Worm (Caenorhabditis elegans) whole organism, L4 larva: ENCODE measurements around the gene F52H2.3.

Experiments used
- F44E2.7 ChIP-seq: fragments of 200-800 bp; sonication (Bioruptor generic); IDR thresholded peaks from 2 replicates; pipeline ENCODE4 v2.1.2; 2022; ENCODE audit warnings: missing genetic modification characterization, missing compliant biosample characterization
- F49E8.2 ChIP-seq: sonication (generic microtip); optimal IDR thresholded peaks from 2 replicates; lab custom pipeline; 2016; ENCODE audit warnings: missing compliant biosample characterization, mild to moderate bottlenecking, missing genetic modification characterization, borderline replicate concordance
- R02D3.7 ChIP-seq: fragments of 150-350 bp; sonication (generic microtip); optimal IDR thresholded peaks from 3 replicates; lab custom pipeline; 2014; ENCODE audit warnings: missing biosample characterization, missing genetic modification characterization
- Y48G9A.11 ChIP-seq: fragments of 200-800 bp; sonication (Bioruptor generic); IDR thresholded peaks from 2 replicates; pipeline ENCODE4 v1.3.6; 2022; ENCODE audit warnings: missing genetic modification reagents, missing genetic modification characterization, missing compliant biosample characterization
- ZK337.2 ChIP-seq: fragments of 200-800 bp; sonication (Bioruptor generic); IDR thresholded peaks from 2 replicates; pipeline ENCODE4 v1.3.6; 2022; ENCODE audit warnings: missing genetic modification reagents, missing genetic modification characterization, missing compliant biosample characterization
- ZK546.5 ChIP-seq, 2 experiments: sonication (generic microtip); optimal IDR thresholded peaks; 2 replicates each; lab custom pipeline; 2017; ENCODE audit warnings: missing biosample characterization in 2 of 2, missing genetic modification characterization in 2 of 2
- aha-1 ChIP-seq: fragments of 150-350 bp; peaks from one replicate; lab custom pipeline; 2014; ENCODE audit warnings: missing biosample characterization, missing genetic modification characterization
- aly-2 ChIP-seq: sonication (generic microtip); optimal IDR thresholded peaks from 2 replicates; lab custom pipeline; 2018; ENCODE audit warnings: missing biosample characterization, missing genetic modification characterization
- attf-4 ChIP-seq: sonication (generic microtip); optimal IDR thresholded peaks from 3 replicates; lab custom pipeline; 2017; ENCODE audit warnings: missing biosample characterization, missing genetic modification characterization
- ceh-62 ChIP-seq: sonication (generic microtip); optimal IDR thresholded peaks from 2 replicates; lab custom pipeline; 2017; ENCODE audit warnings: missing biosample characterization, missing genetic modification characterization
- ceh-82 ChIP-seq: sonication (generic microtip); optimal IDR thresholded peaks from 2 replicates; lab custom pipeline; 2017; ENCODE audit warnings: missing biosample characterization, missing genetic modification characterization
- ces-1 ChIP-seq: fragments of 150-350 bp; sonication (generic microtip); optimal IDR thresholded peaks from 4 replicates; lab custom pipeline; 2014; ENCODE audit warnings: missing biosample characterization, missing genetic modification reagents, missing genetic modification characterization
- dmd-9 ChIP-seq: fragments of 200-800 bp; sonication (Bioruptor generic); IDR thresholded peaks from 2 replicates; pipeline ENCODE4 v1.3.6; 2022; ENCODE audit warnings: missing genetic modification reagents, missing genetic modification characterization, missing compliant biosample characterization
- dpl-1 ChIP-seq: fragments of 150-350 bp; optimal IDR thresholded peaks from 2 replicates; lab custom pipeline; 2014; ENCODE audit warnings: missing biosample characterization, missing genetic modification reagents, missing genetic modification characterization
- dve-1 ChIP-seq: sonication (generic microtip); optimal IDR thresholded peaks from 2 replicates; lab custom pipeline; 2017; ENCODE audit warnings: antibody characterized with exemption, mild to moderate bottlenecking, missing genetic modification characterization, missing compliant biosample characterization; ENCODE audit not compliant: insufficient read depth
- egl-43 ChIP-seq: fragments of 200-800 bp; sonication (Bioruptor generic); IDR thresholded peaks from 2 replicates; pipeline ENCODE4 v1.3.6; 2022; ENCODE audit warnings: missing genetic modification reagents, missing genetic modification characterization, missing compliant biosample characterization
- fkh-10 ChIP-seq: fragments of 150-350 bp; optimal IDR thresholded peaks from 2 replicates; lab custom pipeline; 2014; ENCODE audit warnings: missing biosample characterization, missing genetic modification reagents, missing genetic modification characterization
- fos-1 ChIP-seq: fragments of 150-350 bp; optimal IDR thresholded peaks from 2 replicates; lab custom pipeline; 2014; ENCODE audit warnings: missing biosample characterization, missing genetic modification characterization
- gei-8 ChIP-seq: fragments of 200-800 bp; sonication (Bioruptor generic); optimal IDR thresholded peaks from 2 replicates; lab custom pipeline; 2018; ENCODE audit warnings: mild to moderate bottlenecking, missing genetic modification characterization, missing compliant biosample characterization
- hlh-11 ChIP-seq: fragments of 200-800 bp; sonication (Bioruptor generic); optimal IDR thresholded peaks from 2 replicates; lab custom pipeline; 2018; ENCODE audit warnings: mild to moderate bottlenecking, missing genetic modification characterization, missing compliant biosample characterization
- hlh-30 ChIP-seq: sonication (generic microtip); optimal IDR thresholded peaks from 2 replicates; lab custom pipeline; 2017; ENCODE audit warnings: antibody characterized with exemption, mild to moderate bottlenecking, missing genetic modification characterization, missing compliant biosample characterization; ENCODE audit not compliant: insufficient read depth
- hmg-1.1 ChIP-seq: fragments of 200-800 bp; sonication (Bioruptor generic); IDR thresholded peaks from 2 replicates; pipeline ENCODE4 v1.3.6; 2022; ENCODE audit warnings: missing genetic modification reagents, missing genetic modification characterization, missing compliant biosample characterization
- jun-1 ChIP-seq: fragments of 150-350 bp; optimal IDR thresholded peaks from 2 replicates; lab custom pipeline; 2014; ENCODE audit warnings: missing biosample characterization, missing genetic modification reagents, missing genetic modification characterization
- lim-7 ChIP-seq: fragments of 200-800 bp; sonication (Bioruptor generic); IDR thresholded peaks from 2 replicates; pipeline ENCODE4 v1.3.6; 2022; ENCODE audit warnings: missing genetic modification characterization, missing compliant biosample characterization
- lin-1 ChIP-seq: fragments of 200-800 bp; sonication (Bioruptor generic); IDR thresholded peaks from 2 replicates; pipeline ENCODE4 v1.3.6; 2022; ENCODE audit warnings: missing genetic modification reagents, missing genetic modification characterization, missing compliant biosample characterization
- lin-13 ChIP-seq: fragments of 150-350 bp; optimal IDR thresholded peaks from 2 replicates; lab custom pipeline; 2014; ENCODE audit warnings: missing biosample characterization, missing genetic modification reagents, missing genetic modification characterization
- madf-9 ChIP-seq: fragments of 200-800 bp; sonication (Bioruptor generic); conservative IDR thresholded peaks from 2 replicates; pipeline ENCODE4 v1.3.6; 2022; ENCODE audit warnings: missing genetic modification reagents, missing genetic modification characterization, missing compliant biosample characterization
- mdl-1 ChIP-seq, 2 experiments: fragments of 150-350 bp in 1 of 2; sonication (generic microtip) in 1 of 2; optimal IDR thresholded peaks; 2 replicates each; lab custom pipeline; 2014 to 2017; ENCODE audit warnings: missing biosample characterization in 2 of 2, missing genetic modification characterization in 2 of 2
- mdt-29 ChIP-seq: fragments of 200-800 bp; sonication (Bioruptor generic); IDR thresholded peaks from 2 replicates; pipeline ENCODE4 v1.3.6; 2022; ENCODE audit warnings: missing genetic modification reagents, missing genetic modification characterization, missing compliant biosample characterization
- mep-1 ChIP-seq: fragments of 150-350 bp; sonication (generic microtip); optimal IDR thresholded peaks from 3 replicates; lab custom pipeline; 2014; ENCODE audit warnings: missing biosample characterization, missing genetic modification characterization
- mes-2 ChIP-seq: sonication (generic microtip); optimal IDR thresholded peaks from 2 replicates; lab custom pipeline; 2016; ENCODE audit warnings: missing genotype, mild to moderate bottlenecking, missing genetic modification characterization, missing compliant biosample characterization; ENCODE audit not compliant: poor library complexity, severe bottlenecking
- mxl-3 ChIP-seq: fragments of 200-800 bp; sonication (Bioruptor generic); optimal IDR thresholded peaks from 2 replicates; lab custom pipeline; 2018; ENCODE audit warnings: mild to moderate bottlenecking, missing genetic modification characterization, missing compliant biosample characterization
- nhr-10 ChIP-seq: fragments of 150-350 bp; optimal IDR thresholded peaks from 2 replicates; lab custom pipeline; 2014; ENCODE audit warnings: missing biosample characterization, missing genetic modification characterization
- nhr-111 ChIP-seq: fragments of 200-800 bp; sonication (Bioruptor generic); optimal IDR thresholded peaks from 2 replicates; lab custom pipeline; 2018; ENCODE audit warnings: mild to moderate bottlenecking, missing genetic modification characterization, missing compliant biosample characterization
- nhr-28 ChIP-seq: fragments of 150-350 bp; optimal IDR thresholded peaks from 2 replicates; lab custom pipeline; 2014; ENCODE audit warnings: missing biosample characterization, missing genetic modification characterization
- nhr-6 ChIP-seq: fragments of 150-350 bp; optimal IDR thresholded peaks from 2 replicates; lab custom pipeline; 2014; ENCODE audit warnings: missing biosample characterization, missing genetic modification characterization
- nhr-76 ChIP-seq: fragments of 150-350 bp; optimal IDR thresholded peaks from 2 replicates; lab custom pipeline; 2014; ENCODE audit warnings: missing biosample characterization, missing genetic modification characterization
- pha-4 ChIP-seq, 2 experiments: fragments of 150-350 bp in 1 of 2; fragments of 200-800 bp in 1 of 2; sonication (Bioruptor generic) in 1 of 2; IDR thresholded peaks in 1 of 2; optimal IDR thresholded peaks in 1 of 2; 2 replicates each; pipeline versions ENCODE4 v1.3.6 to Lab custom; 2014 to 2022; ENCODE audit warnings: missing genetic modification characterization in 2 of 2, missing genetic modification reagents in 2 of 2, missing biosample characterization in 1 of 2, missing compliant biosample characterization in 1 of 2
- set-16 ChIP-seq: fragments of 200-800 bp; sonication (Bioruptor generic); IDR thresholded peaks from 2 replicates; pipeline ENCODE4 v1.3.6; 2022; ENCODE audit warnings: missing genetic modification reagents, missing genetic modification characterization, missing compliant biosample characterization
- spr-3 ChIP-seq: fragments of 200-800 bp; sonication (Bioruptor generic); optimal IDR thresholded peaks from 2 replicates; lab custom pipeline; 2018; ENCODE audit warnings: mild to moderate bottlenecking, missing genetic modification characterization, missing compliant biosample characterization
- unc-130 ChIP-seq: sonication (generic microtip); optimal IDR thresholded peaks from 2 replicates; lab custom pipeline; 2016; ENCODE audit warnings: missing genetic modification reagents, missing genetic modification characterization, missing compliant biosample characterization
- unc-62 ChIP-seq, 3 experiments: fragments of 150-350 bp in 1 of 3; sonication (generic microtip); optimal IDR thresholded peaks in 2 of 3; peaks in 1 of 3; 1 replicate in 1 of 3; 2 replicates in 2 of 3; lab custom pipeline; 2014 to 2017; ENCODE audit warnings: missing biosample characterization in 3 of 3, missing genetic modification characterization in 3 of 3, missing genetic modification reagents in 3 of 3, missing genotype in 1 of 3
- vab-7 ChIP-seq: fragments of 200-800 bp; sonication (Bioruptor generic); IDR thresholded peaks from 2 replicates; pipeline ENCODE4 v1.3.6; 2022; ENCODE audit warnings: missing genetic modification reagents, missing genetic modification characterization, missing compliant biosample characterization
- zfp-2 ChIP-seq: sonication (generic microtip); optimal IDR thresholded peaks from 2 replicates; lab custom pipeline; 2016; ENCODE audit warnings: mild to moderate bottlenecking, missing genetic modification characterization, missing compliant biosample characterization
- ztf-11 ChIP-seq: fragments of 150-350 bp; optimal IDR thresholded peaks from 2 replicates; lab custom pipeline; 2014; ENCODE audit warnings: missing biosample characterization, missing genetic modification characterization

F52H2.3 gene

DNA sequence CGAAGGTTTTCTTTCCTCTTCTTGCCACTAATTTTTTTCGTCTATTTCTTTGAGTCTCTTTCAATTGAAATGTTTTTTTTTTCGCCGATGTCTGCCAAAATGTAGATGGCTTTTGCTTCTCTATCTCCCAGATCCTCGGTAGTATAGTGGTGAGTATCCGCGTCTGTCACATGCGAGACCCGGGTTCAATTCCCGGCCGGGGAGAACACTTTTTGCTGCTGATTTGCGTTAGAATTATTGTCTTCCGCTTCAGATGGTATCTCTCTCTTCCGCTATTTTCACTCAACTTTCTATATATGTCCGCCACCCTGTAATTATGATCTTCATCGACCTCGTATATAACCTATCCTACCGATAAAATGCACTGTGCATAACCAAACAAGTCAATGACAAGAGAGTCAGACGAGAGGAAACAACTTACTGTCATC, 12.6 kb upstream of the F52H2.3 start (continued):
- TF ChIP-seq F44E2.7 (GFP tag; lab: Robert Waterston, UW) (0 out of 2 replicates have a peak, but pooled peaks have one; percentile 65), jun-1 (no peak), attf-4 (tag; lab: Kevin White, UChicago) (no peak), R02D3.7 (tag; lab: Kevin White, UChicago) (no peak), madf-9 (GFP tag; lab: Robert Waterston, UW) (peak; percentile 88), fos-1 (tag; lab: Kevin White, UChicago) (no peak), Y48G9A.11 (peak; percentile 66), dve-1 (peak; percentile 57), lin-13 (GFP tag; lab: Kevin White, UChicago) (peak; percentile 53), lin-1 (GFP tag; lab: Robert Waterston, UW) (peak; percentile 81; the same call in 1 of the 2 replicates), mxl-3 (GFP tag; lab: Kevin White, UChicago) (peak; percentile 76), gei-8 (GFP tag; lab: Kevin White, UChicago) (peak; percentile 62), aly-2 (tag; lab: Kevin White, UChicago) (no peak), nhr-76 (tag; lab: Kevin White, UChicago) (no peak), ZK546.5 (tag; optimal IDR thresholded peaks at IDR 0.05; lab: Kevin White, UChicago) (no peak), nhr-10 (tag; lab: Kevin White, UChicago) (no peak), pha-4 (GFP tag; IDR thresholded peaks at IDR 0.05; lab: Robert Waterston, UW) (peak; percentile 83), pha-4 (tag; optimal IDR thresholded peaks at IDR 0.05; lab: Kevin White, UChicago) (no peak)

- TF ChIP-seq nhr-28 (tag; lab: Kevin White, UChicago), result peak; percentile 23
- peak in 1 of 2 experiments; percentile 69 for TF ChIP-seq unc-62 (GFP tag; optimal IDR thresholded peaks at IDR 0.05 in 1 of 2; lab: Kevin White, UChicago)
- no peak for TF ChIP-seq unc-62 (tag; optimal IDR thresholded peaks at IDR 0.05; lab: Kevin White, UChicago)
- TF ChIP-seq ceh-82 (tag; lab: Kevin White, UChicago), result no peak
- TF ChIP-seq dve-1, result no peak
- no peak for TF ChIP-seq ZK337.2 (GFP tag; lab: Robert Waterston, UW)
- TF ChIP-seq aha-1, result peak; percentile 64
- peak; percentile 2 for TF ChIP-seq hlh-11 (tag; lab: Kevin White, UChicago)
- TF ChIP-seq mes-2 (tag; lab: Kevin White, UChicago), result peak; percentile 5
- 0 out of 2 replicates have a peak, but pooled peaks have one; percentile 28 for TF ChIP-seq hmg-1.1
- no peak for TF ChIP-seq vab-7 (GFP tag; lab: Robert Waterston, UW)
These were observed 11.4 kb upstream of the F52H2.3 start, which contains the start of gene aat-3 for ce11 chrX:2552210-2552674. aat-3 (plus strand) TSS chrX:2552260.

DNA sequence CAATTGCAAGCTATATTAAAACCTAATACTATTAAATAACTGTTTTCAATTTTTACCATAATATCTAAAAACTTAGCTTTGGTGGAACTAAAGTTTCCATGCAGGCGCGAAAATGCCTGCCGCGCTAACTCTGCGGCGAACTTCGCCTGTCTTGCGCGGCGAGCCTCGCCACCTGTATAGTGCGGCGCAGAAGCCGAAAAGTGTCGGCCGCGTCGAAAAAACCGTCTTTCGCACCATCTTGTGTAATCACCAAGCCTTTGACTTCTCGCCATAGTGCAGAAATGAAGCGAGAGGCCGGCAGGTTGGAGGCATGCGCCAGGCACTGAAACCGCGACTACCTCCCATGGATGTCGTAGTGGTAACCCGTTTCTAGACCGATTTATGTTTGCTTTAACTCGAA, 10.6 kb upstream of the F52H2.3 start:
- TF ChIP-seq ztf-11 (no peak), egl-43 (GFP tag; lab: Robert Waterston, UW) (peak; percentile 26; the same call in 1 of the 2 replicates), F49E8.2 (tag; lab: Kevin White, UChicago) (no peak), aha-1 (peak; percentile 18), lim-7 (GFP tag; lab: Robert Waterston, UW) (no peak), spr-3 (GFP tag; lab: Kevin White, UChicago) (no peak), dmd-9 (no peak), mep-1 (tag; lab: Kevin White, UChicago) (no peak), Y48G9A.11 (0 out of 2 replicates have a peak, but pooled peaks have one; percentile 10), set-16 (GFP tag; lab: Robert Waterston, UW) (peak; percentile 81)

- peak; percentile 54 for TF ChIP-seq fkh-10 (GFP tag; lab: Kevin White, UChicago)
- TF ChIP-seq zfp-2, result no peak
- no peak for TF ChIP-seq nhr-6 (tag; lab: Kevin White, UChicago)
- TF ChIP-seq ceh-62 (tag; lab: Kevin White, UChicago), result no peak
- TF ChIP-seq hlh-30, result peak; percentile 53
- TF ChIP-seq unc-130 (GFP tag; lab: Kevin White, UChicago), result no peak
- TF ChIP-seq mxl-3 (GFP tag; lab: Kevin White, UChicago), result no peak
- TF ChIP-seq mdt-29 (GFP tag; lab: Robert Waterston, UW), result no peak
- TF ChIP-seq ces-1, result no peak
- TF ChIP-seq vab-7 (GFP tag; lab: Robert Waterston, UW), result no peak
- no peak for TF ChIP-seq dve-1
- TF ChIP-seq mdl-1 (tag; optimal IDR thresholded peaks at IDR 0.05; lab: Kevin White, UChicago), result no peak
- no peak for TF ChIP-seq egl-43 (GFP tag; lab: Robert Waterston, UW)
- TF ChIP-seq fos-1 (tag; lab: Kevin White, UChicago), result no peak
- TF ChIP-seq dpl-1 (GFP tag; lab: Kevin White, UChicago), result no peak
- TF ChIP-seq nhr-111 (GFP tag; lab: Kevin White, UChicago), result no peak
These were observed 9.8 kb upstream of the F52H2.3 start for ce11 chrX:2550665-2551064.
